Fruit fly (Drosophila melanogaster): ENCODE data around the gene CCDC53.
A peak's percentile ranks its signal among the peaks of the same experiment; 100 is the strongest.

Gene CCDC53

DNA sequence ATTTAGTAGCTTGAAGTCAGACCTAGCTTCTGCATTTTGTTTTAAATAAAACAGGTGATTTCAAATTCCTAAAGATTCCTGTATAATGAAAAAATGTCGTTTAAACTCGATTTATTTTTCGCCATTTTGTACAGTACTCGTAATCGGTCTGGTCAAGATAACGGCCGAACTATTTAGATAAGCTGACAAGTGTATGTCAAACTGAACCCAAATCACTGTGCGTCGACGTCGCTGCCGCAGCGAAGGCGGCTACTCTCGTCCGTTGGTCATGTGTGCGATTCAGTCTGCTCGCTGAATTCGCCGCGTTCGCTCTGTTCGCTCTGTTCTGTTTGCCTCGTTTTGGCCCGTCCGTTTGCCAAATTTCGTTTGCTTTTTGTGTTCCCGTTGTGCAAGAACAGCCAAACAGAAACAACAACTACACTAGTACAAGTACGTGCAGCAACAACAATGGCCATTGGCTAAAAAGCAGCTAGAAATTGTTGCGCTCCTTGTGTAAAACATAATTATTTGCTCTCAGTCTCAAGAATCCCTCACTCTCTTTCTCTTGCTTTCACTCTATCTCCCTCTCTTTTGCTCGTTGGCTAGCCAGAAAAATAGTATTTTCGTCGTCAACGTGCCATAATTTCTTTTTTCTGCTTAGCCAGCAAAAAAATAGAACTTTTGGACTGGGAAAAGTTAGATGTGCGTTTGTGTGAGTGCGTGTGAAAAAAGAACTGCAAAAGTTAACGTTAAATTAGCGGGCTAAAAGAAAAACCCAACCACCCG lies 47.3 kb downstream of the CCDC53 start (continued):
- TF ChIP-seq Hr38 (GFP tag; optimal IDR thresholded peaks at IDR 0.05) (no peak), Met (GFP tag; optimal IDR thresholded peaks at IDR 0.05) (peak; percentile 13), spab (GFP tag; optimal IDR thresholded peaks at IDR 0.05) (no peak), CG8319 (GFP tag; optimal IDR thresholded peaks at IDR 0.05) (no peak), fd59A (GFP tag; optimal IDR thresholded peaks at IDR 0.05) (no peak)

DNA sequence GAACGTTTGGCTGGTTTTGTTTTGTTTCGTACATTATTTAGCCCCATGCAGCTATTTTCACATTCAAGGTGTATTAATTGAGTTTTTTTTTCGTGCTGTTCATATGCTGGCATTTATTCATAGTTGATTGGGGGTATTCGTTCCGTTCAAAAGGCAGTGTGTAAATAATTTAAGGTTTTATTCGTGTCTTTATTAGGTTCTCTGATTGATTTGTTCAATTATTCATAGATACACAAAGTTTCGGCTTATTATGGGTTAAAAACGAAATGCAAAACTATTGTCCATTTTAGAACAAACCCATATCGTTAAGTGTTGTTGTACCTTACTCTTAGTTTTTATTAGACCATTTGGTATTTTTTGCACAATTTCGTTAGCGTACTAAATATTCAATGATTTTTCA lies 50.5 kb downstream of the CCDC53 start:
- TF ChIP-seq CG34406 (GFP tag; optimal IDR thresholded peaks at IDR 0.05): no peak
- no peak for TF ChIP-seq Sox14 (GFP tag; optimal IDR thresholded peaks at IDR 0.05)
- TF ChIP-seq CG16779 (tag; optimal IDR thresholded peaks at IDR 0.05): no peak
- no peak for TF ChIP-seq eg (GFP tag; IDR thresholded peaks at IDR 0.05)
- no peak for TF ChIP-seq achi (GFP tag; optimal IDR thresholded peaks at IDR 0.05)
- no peak for TF ChIP-seq Met (GFP tag; optimal IDR thresholded peaks at IDR 0.05)
- no peak for TF ChIP-seq cyc (GFP tag; optimal IDR thresholded peaks at IDR 0.05)
- TF ChIP-seq Eip75B (GFP tag; optimal IDR thresholded peaks at IDR 0.05): no peak
- TF ChIP-seq net (GFP tag; optimal IDR thresholded peaks at IDR 0.05): no peak
- TF ChIP-seq Lpt (GFP tag; optimal IDR thresholded peaks at IDR 0.05): no peak
- no peak for TF ChIP-seq CG31627 (GFP tag; optimal IDR thresholded peaks at IDR 0.05)
- no peak for TF ChIP-seq Ets21C (GFP tag; optimal IDR thresholded peaks at IDR 0.05)
